Fruit fly (Drosophila melanogaster): ENCODE measurements around the gene Pomp.

Pomp gene

DNA sequence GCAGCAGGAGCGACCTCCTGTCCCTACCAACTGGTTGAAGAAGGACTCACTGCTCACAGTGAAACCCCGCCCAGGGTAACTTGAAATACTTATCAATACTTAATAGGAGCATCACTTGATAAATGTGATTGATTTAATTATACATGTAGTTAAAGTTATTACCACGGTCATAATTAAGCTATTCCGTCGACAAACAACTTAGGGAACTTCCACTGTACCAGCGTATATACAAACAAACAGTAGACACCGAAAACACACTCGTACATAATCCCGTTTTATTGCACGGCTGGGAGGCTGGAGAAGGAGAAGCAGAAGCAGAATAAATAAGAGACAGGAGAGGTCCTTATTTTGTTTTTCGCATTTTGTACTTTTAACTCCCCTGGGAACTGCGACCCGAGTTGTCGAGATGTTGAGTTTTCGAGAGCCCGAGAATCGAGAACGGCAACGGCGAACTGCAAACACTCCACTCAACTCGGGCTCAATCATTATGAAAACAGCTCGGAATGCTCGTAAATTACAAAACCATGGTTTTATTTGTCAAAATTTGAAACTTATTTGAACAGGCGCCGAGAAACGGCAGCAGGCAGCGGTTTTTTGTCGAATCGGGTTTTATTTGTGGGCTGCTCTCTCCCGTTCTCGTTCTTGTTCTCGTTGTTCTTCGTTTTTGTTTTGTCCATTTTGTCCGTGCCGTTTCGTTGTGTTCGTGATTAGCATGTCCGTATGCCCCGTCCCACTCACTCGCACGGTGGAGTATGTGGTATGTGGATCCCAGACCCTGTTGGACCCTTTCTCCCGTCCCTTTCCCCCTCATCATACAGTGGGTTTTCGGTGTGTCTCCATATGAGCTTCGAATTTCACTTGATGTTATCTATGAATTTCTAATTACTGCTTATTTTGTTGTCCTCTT is 12.8 kb downstream of the Pomp start (continued):
- peak; percentile 85 for TF ChIP-seq BtbVII (GFP tag; optimal IDR thresholded peaks at IDR 0.05)
- TF ChIP-seq ara (GFP tag; IDR thresholded peaks at IDR 0.05), result peak; percentile 73
- TF ChIP-seq tup (GFP tag; optimal IDR thresholded peaks at IDR 0.05), result peak; percentile 22
- peak; percentile 38 for TF ChIP-seq CG18011 (GFP tag; optimal IDR thresholded peaks at IDR 0.05)
- TF ChIP-seq CG10565 (GFP tag; optimal IDR thresholded peaks at IDR 0.05), result no peak
- TF ChIP-seq CG9437 (GFP tag; optimal IDR thresholded peaks at IDR 0.05), result peak; percentile 41
- TF ChIP-seq nmo (GFP tag; optimal IDR thresholded peaks at IDR 0.05), result peak; percentile 67
- TF ChIP-seq abd-A (tag; optimal IDR thresholded peaks at IDR 0.05), result peak; percentile 97
- TF ChIP-seq fd96Cb (tag; optimal IDR thresholded peaks at IDR 0.05), result peak; percentile 25
- peak; percentile 77 for TF ChIP-seq ind (GFP tag; optimal IDR thresholded peaks at IDR 0.05)
- TF ChIP-seq p53 (GFP tag; optimal IDR thresholded peaks at IDR 0.05), result peak; percentile 3
- TF ChIP-seq Sin3A (optimal IDR thresholded peaks at IDR 0.05), result no peak
- peak; percentile 58 for TF ChIP-seq CG31365 (tag; optimal IDR thresholded peaks at IDR 0.05)
- TF ChIP-seq CTCF (GFP tag; optimal IDR thresholded peaks at IDR 0.05), result no peak
- no peak for TF ChIP-seq cas (GFP tag; IDR thresholded peaks at IDR 0.05)
- TF ChIP-seq Sry-β (GFP tag; optimal IDR thresholded peaks at IDR 0.05), result no peak
- TF ChIP-seq Doc3 (GFP tag; IDR thresholded peaks at IDR 0.05; ENCODE audit: partially characterized antibody), result no peak
- TF ChIP-seq zen (tag; optimal IDR thresholded peaks at IDR 0.05), result peak; percentile 62
- TF ChIP-seq CG9876 (GFP tag; optimal IDR thresholded peaks at IDR 0.05), result peak; percentile 51
- peak; percentile 85 for TF ChIP-seq Dbx (GFP tag; IDR thresholded peaks at IDR 0.05)
- peak; percentile 63 for TF ChIP-seq CG34376 (GFP tag; optimal IDR thresholded peaks at IDR 0.05)
- peak; percentile 60 for TF ChIP-seq Hr3 (GFP tag; optimal IDR thresholded peaks at IDR 0.05)
- no peak for TF ChIP-seq ab (GFP tag; optimal IDR thresholded peaks at IDR 0.05)
- TF ChIP-seq CG1602 (GFP tag; optimal IDR thresholded peaks at IDR 0.05), result peak; percentile 61
- TF ChIP-seq CG11247 (GFP tag; IDR thresholded peaks at IDR 0.05), result peak; percentile 55; the same call in 1 of the 2 replicates
- peak; percentile 81 for TF ChIP-seq CG9817 (tag; optimal IDR thresholded peaks at IDR 0.05)
- TF ChIP-seq H2.0 (GFP tag; IDR thresholded peaks at IDR 0.05), result peak; percentile 74
- TF ChIP-seq gfzf (GFP tag; optimal IDR thresholded peaks at IDR 0.05), result no peak
- TF ChIP-seq CG12219 (GFP tag; optimal IDR thresholded peaks at IDR 0.05), result peak; percentile 75
- peak; percentile 11 for TF ChIP-seq trem (tag; optimal IDR thresholded peaks at IDR 0.05)
- peak; percentile 56 for TF ChIP-seq CG10274 (GFP tag; optimal IDR thresholded peaks at IDR 0.05)
- TF ChIP-seq pfk (GFP tag; optimal IDR thresholded peaks at IDR 0.05), result no peak
- TF ChIP-seq CG2875 (GFP tag; optimal IDR thresholded peaks at IDR 0.05), result no peak
- TF ChIP-seq maf-S (GFP tag; optimal IDR thresholded peaks at IDR 0.05), result peak; percentile 76
- TF ChIP-seq Dfd (GFP tag; optimal IDR thresholded peaks at IDR 0.05), result no peak
- peak; percentile 70 for TF ChIP-seq CG12659 (GFP tag; optimal IDR thresholded peaks at IDR 0.05)
- TF ChIP-seq Max (GFP tag; optimal IDR thresholded peaks at IDR 0.05), result peak; percentile 59
- peak; percentile 52 for TF ChIP-seq ATbp (GFP tag; optimal IDR thresholded peaks at IDR 0.05)
- 0 out of 3 replicates have a peak, but pooled peaks have one; percentile 26 for TF ChIP-seq C15 (GFP tag; IDR thresholded peaks at IDR 0.05)
- peak; percentile 71; the same call in 2 of the 3 replicates for TF ChIP-seq CG7357 (GFP tag; IDR thresholded peaks at IDR 0.05)
- no peak for TF ChIP-seq crp (GFP tag; optimal IDR thresholded peaks at IDR 0.05)
- TF ChIP-seq cato (GFP tag; optimal IDR thresholded peaks at IDR 0.05; ENCODE audit: borderline replicate concordance), result no peak
- TF ChIP-seq zf30C (GFP tag; optimal IDR thresholded peaks at IDR 0.05), result no peak
- no peak for TF ChIP-seq lov (optimal IDR thresholded peaks at IDR 0.05)
- 0 out of 3 replicates have a peak, but pooled peaks have one; percentile 51 for TF ChIP-seq lov (GFP tag; IDR thresholded peaks at IDR 0.05)
- TF ChIP-seq CG16815 (GFP tag; optimal IDR thresholded peaks at IDR 0.05), result peak; percentile 79
- TF ChIP-seq CG32772 (GFP tag; IDR thresholded peaks at IDR 0.05), result peak; percentile 74
- TF ChIP-seq row (GFP tag; IDR thresholded peaks at IDR 0.05), result peak; percentile 84
- TF ChIP-seq CG3281 (GFP tag; optimal IDR thresholded peaks at IDR 0.05), result peak; percentile 83
